Fruit fly (Drosophila melanogaster) whole organism, embryonic: ENCODE data around the gene cype.
A peak's percentile ranks its signal among the peaks of the same experiment; 100 is the strongest.

Experiments used
- ATbp ChIP-seq: fragments of 200-800 bp; sonication (Bioruptor generic); optimal IDR thresholded peaks from 2 replicates; lab custom pipeline; 2017; ENCODE audit warnings: missing biosample characterization, mild to moderate bottlenecking, missing genetic modification characterization, missing genetic modification reagents
- Atf-2 ChIP-seq: fragments of 200-800 bp; sonication (Bioruptor generic); optimal IDR thresholded peaks from 2 replicates; lab custom pipeline; 2016; ENCODE audit warnings: missing biosample characterization, missing genetic modification characterization
- CG10543 ChIP-seq: fragments of 200-800 bp; sonication (Bioruptor generic); optimal IDR thresholded peaks from 3 replicates; lab custom pipeline; 2017; ENCODE audit warnings: missing biosample characterization, mild to moderate bottlenecking, missing genetic modification characterization, moderate library complexity
- CG12769 ChIP-seq: fragments of 200-800 bp; sonication (Bioruptor generic); optimal IDR thresholded peaks from 2 replicates; lab custom pipeline; 2019; ENCODE audit warnings: missing biosample characterization, mild to moderate bottlenecking, missing genetic modification characterization, moderate library complexity
- CG13775 ChIP-seq: fragments of 200-800 bp; sonication (Bioruptor generic); optimal IDR thresholded peaks from 3 replicates; lab custom pipeline; 2017; ENCODE audit warnings: missing biosample characterization, mild to moderate bottlenecking, missing genetic modification characterization
- CG15073 ChIP-seq: fragments of 200-800 bp; sonication (Bioruptor generic); optimal IDR thresholded peaks from 2 replicates; lab custom pipeline; 2016; ENCODE audit warnings: missing biosample characterization, missing genetic modification characterization
- CG15479 ChIP-seq: fragments of 200-800 bp; sonication (Bioruptor generic); optimal IDR thresholded peaks from 3 replicates; lab custom pipeline; 2019; ENCODE audit warnings: missing biosample characterization, mild to moderate bottlenecking, missing genetic modification characterization, moderate library complexity
- CG16815 ChIP-seq: fragments of 200-800 bp; sonication (Bioruptor generic); optimal IDR thresholded peaks from 3 replicates; lab custom pipeline; 2017; ENCODE audit warnings: missing biosample characterization, mild to moderate bottlenecking, missing genetic modification characterization
- CG17802 ChIP-seq: fragments of 200-800 bp; sonication (Bioruptor generic); optimal IDR thresholded peaks from 2 replicates; lab custom pipeline; 2018; ENCODE audit warnings: missing biosample characterization, mild to moderate bottlenecking, missing genetic modification characterization, moderate library complexity
- CG31441 ChIP-seq: fragments of 200-800 bp; sonication (Bioruptor generic); IDR thresholded peaks from 2 replicates; pipeline ENCODE4 v1.3.6; 2022; ENCODE audit warnings: missing biosample characterization, missing genetic modification characterization
- CG4328 ChIP-seq: fragments of 200-800 bp; sonication (Bioruptor generic); optimal IDR thresholded peaks from 3 replicates; lab custom pipeline; 2017; ENCODE audit warnings: missing biosample characterization, missing genetic modification reagents, missing genetic modification characterization
- CG6765 ChIP-seq: fragments of 200-800 bp; sonication (Bioruptor generic); optimal IDR thresholded peaks from 3 replicates; lab custom pipeline; 2017; ENCODE audit warnings: missing biosample characterization, mild to moderate bottlenecking, missing genetic modification characterization
- CG6791 ChIP-seq: fragments of 200-800 bp; sonication (Bioruptor generic); IDR thresholded peaks from 3 replicates; pipeline ENCODE4 v1.3.6; 2022; ENCODE audit warnings: missing biosample characterization, missing genetic modification characterization; ENCODE audit not compliant: partially characterized antibody
- CG6813 ChIP-seq: fragments of 200-800 bp; sonication (Bioruptor generic); optimal IDR thresholded peaks from 2 replicates; lab custom pipeline; 2017; ENCODE audit warnings: missing biosample characterization, missing genetic modification characterization, mild to moderate bottlenecking, moderate library complexity, missing genetic modification reagents
- CG7556 ChIP-seq: fragments of 200-800 bp; sonication (Bioruptor generic); optimal IDR thresholded peaks from 2 replicates; lab custom pipeline; 2017; ENCODE audit warnings: missing biosample characterization, mild to moderate bottlenecking, missing genetic modification characterization
- CG7928 ChIP-seq: fragments of 200-800 bp; sonication (Bioruptor generic); optimal IDR thresholded peaks from 2 replicates; lab custom pipeline; 2017; ENCODE audit warnings: missing biosample characterization, mild to moderate bottlenecking, missing genetic modification characterization
- CG8089 ChIP-seq: fragments of 200-800 bp; sonication (Bioruptor generic); optimal IDR thresholded peaks from 3 replicates; lab custom pipeline; 2016; ENCODE audit warnings: missing biosample characterization, missing genetic modification characterization
- D ChIP-seq, 2 experiments: fragments of 200-800 bp in 1 of 2; fragments of >200 bp in 1 of 2; sonication (Bioruptor generic) in 1 of 2; optimal IDR thresholded peaks; 2 replicates in 1 of 2; 3 replicates in 1 of 2; lab custom pipeline; 2017; ENCODE audit warnings: mild to moderate bottlenecking in 1 of 2, missing biosample characterization in 1 of 2, missing genetic modification characterization in 1 of 2, missing genetic modification reagents in 1 of 2
- D19B ChIP-seq: fragments of 200-800 bp; sonication (Bioruptor generic); optimal IDR thresholded peaks from 2 replicates; lab custom pipeline; 2017; ENCODE audit warnings: missing biosample characterization, mild to moderate bottlenecking, missing genetic modification characterization
- GATAe ChIP-seq: fragments of 200-800 bp; sonication (Bioruptor generic); conservative IDR thresholded peaks from 2 replicates; pipeline ENCODE4 v1.3.6; 2022; ENCODE audit warnings: missing biosample characterization, missing genetic modification characterization
- HLH54F ChIP-seq: fragments of 200-800 bp; sonication (Bioruptor generic); optimal IDR thresholded peaks from 3 replicates; lab custom pipeline; 2016; ENCODE audit warnings: missing biosample characterization, missing genetic modification characterization
- Mad ChIP-seq: fragments of 200-800 bp; sonication (Bioruptor generic); optimal IDR thresholded peaks from 2 replicates; lab custom pipeline; 2016; ENCODE audit warnings: missing biosample characterization, missing genetic modification characterization
- NC2α ChIP-seq: fragments of 200-800 bp; sonication (Bioruptor generic); optimal IDR thresholded peaks from 2 replicates; lab custom pipeline; 2016; ENCODE audit warnings: missing biosample characterization, missing genetic modification characterization
- Nf-YA ChIP-seq: fragments of 200-800 bp; sonication (Bioruptor generic); IDR thresholded peaks from 2 replicates; pipeline ENCODE4 v1.3.6; 2022; ENCODE audit warnings: missing biosample characterization, missing genetic modification characterization
- Poxn ChIP-seq: fragments of 200-800 bp; sonication (Bioruptor generic); IDR thresholded peaks from 2 replicates; pipeline ENCODE4 v1.3.6; 2022; ENCODE audit warnings: missing biosample characterization, missing genetic modification characterization
- Sin3A ChIP-seq: fragments of >200 bp; optimal IDR thresholded peaks from 2 replicates; lab custom pipeline; 2018
- Spps ChIP-seq: fragments of 200-800 bp; sonication (Bioruptor generic); optimal IDR thresholded peaks from 2 replicates; lab custom pipeline; 2018; ENCODE audit warnings: missing biosample characterization, mild to moderate bottlenecking, missing genetic modification characterization
- Taf1 ChIP-seq: fragments of 200-800 bp; sonication (Bioruptor generic); IDR thresholded peaks from 2 replicates; pipeline ENCODE4 v1.3.6; 2022; ENCODE audit warnings: missing biosample characterization, missing genetic modification characterization
- Xrp1 ChIP-seq: fragments of 200-800 bp; sonication (Bioruptor generic); IDR thresholded peaks from 2 replicates; pipeline ENCODE4 v1.3.6; 2022; ENCODE audit warnings: missing biosample characterization, missing genetic modification characterization
- ase ChIP-seq: fragments of 200-800 bp; sonication (Bioruptor generic); IDR thresholded peaks from 3 replicates; pipeline ENCODE4 v1.3.6; 2022; ENCODE audit warnings: missing biosample characterization, missing genetic modification characterization
- caup ChIP-seq: fragments of 200-800 bp; sonication (Bioruptor generic); optimal IDR thresholded peaks from 3 replicates; lab custom pipeline; 2017; ENCODE audit warnings: missing biosample characterization, mild to moderate bottlenecking, missing genetic modification characterization, moderate library complexity; ENCODE audit not compliant: severe bottlenecking
- chinmo ChIP-seq: fragments of 200-800 bp; sonication (Bioruptor generic); IDR thresholded peaks from 4 replicates; pipeline ENCODE4 v1.3.6; 2022; ENCODE audit warnings: missing biosample characterization, missing genetic modification characterization; ENCODE audit not compliant: partially characterized antibody
- danr ChIP-seq: fragments of 200-800 bp; sonication (Bioruptor generic); IDR thresholded peaks from 2 replicates; pipeline ENCODE4 v1.3.6; 2022; ENCODE audit warnings: missing biosample characterization, missing genetic modification characterization
- gce ChIP-seq: fragments of 200-800 bp; sonication (Bioruptor generic); IDR thresholded peaks from 3 replicates; pipeline ENCODE4 v1.3.6; 2022; ENCODE audit warnings: missing biosample characterization, missing genetic modification characterization
- ken ChIP-seq: fragments of 200-800 bp; sonication (Bioruptor generic); IDR thresholded peaks from 3 replicates; pipeline ENCODE4 v1.3.6; 2022; ENCODE audit warnings: missing biosample characterization, missing genetic modification characterization
- lbe ChIP-seq: fragments of 200-800 bp; sonication (Bioruptor generic); optimal IDR thresholded peaks from 2 replicates; lab custom pipeline; 2016; ENCODE audit warnings: missing biosample characterization, mild to moderate bottlenecking, missing genetic modification characterization
- nerfin-1 ChIP-seq: fragments of 200-800 bp; sonication (Bioruptor generic); optimal IDR thresholded peaks from 3 replicates; lab custom pipeline; 2019; ENCODE audit warnings: missing biosample characterization, mild to moderate bottlenecking, missing genetic modification characterization, moderate library complexity
- pnt ChIP-seq: fragments of 200-800 bp; sonication (Bioruptor generic); optimal IDR thresholded peaks from 3 replicates; lab custom pipeline; 2016; ENCODE audit warnings: missing biosample characterization, missing genetic modification characterization
- shn ChIP-seq: fragments of 200-800 bp; sonication (Bioruptor generic); optimal IDR thresholded peaks from 3 replicates; lab custom pipeline; 2016; ENCODE audit warnings: missing biosample characterization, missing genetic modification characterization
- so ChIP-seq: fragments of 200-800 bp; sonication (Bioruptor generic); IDR thresholded peaks from 3 replicates; pipeline ENCODE4 v1.3.6; 2022; ENCODE audit warnings: missing biosample characterization, missing genetic modification characterization
- tna ChIP-seq: fragments of 200-800 bp; sonication (Bioruptor generic); IDR thresholded peaks from 2 replicates; pipeline ENCODE4 v1.3.6; 2022; ENCODE audit warnings: missing biosample characterization, missing genetic modification characterization; ENCODE audit not compliant: partially characterized antibody
- ttk ChIP-seq: fragments of 200-800 bp; sonication (Bioruptor generic); IDR thresholded peaks from 2 replicates; pipeline ENCODE4 v2.1.2; 2022; ENCODE audit warnings: missing biosample characterization, missing genetic modification characterization
- vnd ChIP-seq: fragments of 200-800 bp; sonication (Bioruptor generic); IDR thresholded peaks from 3 replicates; pipeline ENCODE4 v1.3.6; 2022; ENCODE audit warnings: missing biosample characterization, missing genetic modification characterization; ENCODE audit not compliant: partially characterized antibody
- yki ChIP-seq: fragments of >200 bp; optimal IDR thresholded peaks from 3 replicates; lab custom pipeline; 2018
- zfh2 ChIP-seq: fragments of 200-800 bp; sonication (Bioruptor generic); optimal IDR thresholded peaks from 2 replicates; lab custom pipeline; 2016; ENCODE audit warnings: missing biosample characterization, missing genetic modification characterization

The cype gene

dm6 chr2L:5326414-5327265 is at the start of gene cype, which contains the start of gene Ncoa6 (continued):
- no peak for TF ChIP-seq CG15479
- TF ChIP-seq yki (lab: Kevin White, UChicago) = no peak
- TF ChIP-seq CG10543 (GFP tag; lab: Kevin White, UChicago) = peak; percentile 68
- TF ChIP-seq tna = peak; percentile 37; the same call in 1 of the 2 replicates
- no peak for TF ChIP-seq danr
- 0 out of 4 replicates have a peak, but pooled peaks have one; percentile 53 for TF ChIP-seq chinmo
- no peak for TF ChIP-seq shn (GFP tag; lab: Kevin White, UChicago)
- peak; percentile 72; the same call in 2 of the 3 replicates for TF ChIP-seq vnd (GFP tag; lab: Robert Waterston, UW)
- no peak for TF ChIP-seq Taf1 (GFP tag; lab: Robert Waterston, UW)
- no peak for TF ChIP-seq gce (GFP tag; lab: Robert Waterston, UW)
- no peak for TF ChIP-seq ATbp (GFP tag; lab: Kevin White, UChicago)
- peak; percentile 4 for TF ChIP-seq caup
- TF ChIP-seq CG31441 = peak; percentile 62
- TF ChIP-seq D19B (GFP tag; lab: Kevin White, UChicago) = no peak
- peak; percentile 23 for TF ChIP-seq CG7556
- peak; percentile 90 for TF ChIP-seq CG7928 (GFP tag; lab: Kevin White, UChicago)
- no peak for TF ChIP-seq CG17802 (tag; lab: Kevin White, UChicago)
- TF ChIP-seq CG4328 = peak; percentile 69
- no peak; the same call in 1 of the 2 replicates for TF ChIP-seq Nf-YA (GFP tag; lab: Robert Waterston, UW)
- no peak for TF ChIP-seq Poxn
- no peak for TF ChIP-seq nerfin-1
- no peak for TF ChIP-seq ase (GFP tag; lab: Robert Waterston, UW)
- TF ChIP-seq NC2α = no peak
- no peak for TF ChIP-seq CG6813 (GFP tag; lab: Kevin White, UChicago)
- TF ChIP-seq so (GFP tag; lab: Robert Waterston, UW) = no peak
- no peak for TF ChIP-seq Mad
- no peak for TF ChIP-seq CG12769 (tag; lab: Kevin White, UChicago)
- TF ChIP-seq lbe (GFP tag; lab: Kevin White, UChicago) = no peak
- peak; percentile 8 for TF ChIP-seq Sin3A (lab: Kevin White, UChicago)
- no peak for TF ChIP-seq CG6765
- no peak for TF ChIP-seq pnt
- TF ChIP-seq ken = peak; percentile 57; the same call in 2 of the 3 replicates
- TF ChIP-seq CG13775 (GFP tag; lab: Kevin White, UChicago) = peak; percentile 65
- TF ChIP-seq CG15073 = no peak
- TF ChIP-seq HLH54F (GFP tag; lab: Kevin White, UChicago) = no peak
- peak; percentile 30 for TF ChIP-seq zfh2 (GFP tag; lab: Kevin White, UChicago)
- TF ChIP-seq CG16815 (GFP tag; lab: Kevin White, UChicago) = peak; percentile 31
- peak; percentile 79 for TF ChIP-seq CG6791
- TF ChIP-seq CG8089 (GFP tag; lab: Kevin White, UChicago) = no peak
- TF ChIP-seq Xrp1 = peak; percentile 50; the same call in 1 of the 2 replicates
- TF ChIP-seq GATAe (GFP tag; lab: Robert Waterston, UW) = no peak
- no peak for TF ChIP-seq D (optimal IDR thresholded peaks at IDR 0.05; lab: Kevin White, UChicago)
- no peak for TF ChIP-seq D (GFP tag; optimal IDR thresholded peaks at IDR 0.05; lab: Kevin White, UChicago)
- TF ChIP-seq ttk = peak; percentile 41
- TF ChIP-seq Atf-2 (GFP tag; lab: Kevin White, UChicago) = no peak
- TF ChIP-seq Spps (tag; lab: Kevin White, UChicago) = no peak
- TF ChIP-seq, all 482 proteins: peak for 213
